Fruit fly (Drosophila melanogaster) whole organism, embryonic: ENCODE measurements around the gene mRpS31.

Source experiments
- ATbp ChIP-seq: fragments of 200-800 bp; sonication (Bioruptor generic); optimal IDR thresholded peaks from 2 replicates; lab custom pipeline; 2017; ENCODE audit warnings: missing biosample characterization, mild to moderate bottlenecking, missing genetic modification characterization, missing genetic modification reagents
- Antp ChIP-seq: fragments of 200-800 bp; sonication (Bioruptor generic); optimal IDR thresholded peaks from 3 replicates; lab custom pipeline; 2016; ENCODE audit warnings: missing biosample characterization, missing genetic modification characterization
- BEAF-32 ChIP-seq: fragments of 200-800 bp; sonication (Bioruptor generic); optimal IDR thresholded peaks from 3 replicates; lab custom pipeline; 2017; ENCODE audit warnings: missing biosample characterization, missing genetic modification characterization, mild to moderate bottlenecking, moderate library complexity, missing genetic modification reagents
- CG10321 ChIP-seq: fragments of 200-800 bp; sonication (Bioruptor generic); IDR thresholded peaks from 2 replicates; pipeline ENCODE4 v1.3.6; 2022; ENCODE audit warnings: missing biosample characterization, missing genetic modification characterization
- CG10462 ChIP-seq: fragments of 200-800 bp; sonication (Bioruptor generic); optimal IDR thresholded peaks from 2 replicates; lab custom pipeline; 2016; ENCODE audit warnings: missing biosample characterization, missing genetic modification characterization
- CG11456 ChIP-seq: fragments of 200-800 bp; sonication (Bioruptor generic); IDR thresholded peaks from 3 replicates; pipeline ENCODE4 v1.3.6; 2022; ENCODE audit warnings: missing biosample characterization, missing genetic modification characterization
- CG11504 ChIP-seq: fragments of 200-800 bp; sonication (Bioruptor generic); optimal IDR thresholded peaks from 3 replicates; lab custom pipeline; 2019; ENCODE audit warnings: missing biosample characterization, mild to moderate bottlenecking, missing genetic modification characterization, moderate library complexity
- CG13775 ChIP-seq: fragments of 200-800 bp; sonication (Bioruptor generic); optimal IDR thresholded peaks from 3 replicates; lab custom pipeline; 2017; ENCODE audit warnings: missing biosample characterization, mild to moderate bottlenecking, missing genetic modification characterization
- CG13894 ChIP-seq: fragments of 200-800 bp; sonication (Bioruptor generic); optimal IDR thresholded peaks from 3 replicates; lab custom pipeline; 2018; ENCODE audit warnings: missing biosample characterization, mild to moderate bottlenecking, missing genetic modification characterization, moderate library complexity
- CG30020 ChIP-seq: fragments of 200-800 bp; optimal IDR thresholded peaks from 2 replicates; lab custom pipeline; 2019; ENCODE audit warnings: missing biosample characterization, mild to moderate bottlenecking, missing genetic modification characterization, moderate library complexity
- CG31224 ChIP-seq: fragments of 200-800 bp; sonication (Bioruptor generic); IDR thresholded peaks from 2 replicates; pipeline ENCODE4 v1.3.6; 2022; ENCODE audit warnings: missing biosample characterization, missing genetic modification characterization
- CG42726 ChIP-seq: fragments of 200-800 bp; sonication (Bioruptor generic); IDR thresholded peaks from 2 replicates; pipeline ENCODE4 v1.3.6; 2022; ENCODE audit warnings: missing biosample characterization, missing genetic modification characterization; ENCODE audit not compliant: partially characterized antibody
- CG43689 ChIP-seq: fragments of 200-800 bp; sonication (Bioruptor generic); IDR thresholded peaks from 2 replicates; pipeline ENCODE4 v1.3.6; 2022; ENCODE audit warnings: missing biosample characterization, missing genetic modification characterization
- CG4820 ChIP-seq: fragments of 200-800 bp; sonication (Bioruptor generic); optimal IDR thresholded peaks from 3 replicates; lab custom pipeline; 2016; ENCODE audit warnings: missing biosample characterization, missing genetic modification characterization
- CG4854 ChIP-seq: fragments of 200-800 bp; sonication (Bioruptor generic); optimal IDR thresholded peaks from 2 replicates; lab custom pipeline; 2016; ENCODE audit warnings: missing biosample characterization, missing genetic modification characterization, inconsistent platforms
- CG5953 ChIP-seq: fragments of 200-800 bp; sonication (Bioruptor generic); IDR thresholded peaks from 2 replicates; pipeline ENCODE4 v1.3.6; 2022; ENCODE audit warnings: missing biosample characterization, missing genetic modification characterization
- CG6689 ChIP-seq: fragments of 200-800 bp; sonication (Bioruptor generic); IDR thresholded peaks from 2 replicates; pipeline ENCODE4 v1.3.6; 2022; ENCODE audit warnings: missing biosample characterization, missing genetic modification characterization
- CG6765 ChIP-seq: fragments of 200-800 bp; sonication (Bioruptor generic); optimal IDR thresholded peaks from 3 replicates; lab custom pipeline; 2017; ENCODE audit warnings: missing biosample characterization, mild to moderate bottlenecking, missing genetic modification characterization
- CG7556 ChIP-seq: fragments of 200-800 bp; sonication (Bioruptor generic); optimal IDR thresholded peaks from 2 replicates; lab custom pipeline; 2017; ENCODE audit warnings: missing biosample characterization, mild to moderate bottlenecking, missing genetic modification characterization
- CG8478 ChIP-seq: fragments of >200 bp; optimal IDR thresholded peaks from 2 replicates; lab custom pipeline; 2018
- CG9727 ChIP-seq: fragments of 200-800 bp; sonication (Bioruptor generic); optimal IDR thresholded peaks from 3 replicates; lab custom pipeline; 2017; ENCODE audit warnings: missing biosample characterization, mild to moderate bottlenecking, missing genetic modification characterization
- Dref ChIP-seq: fragments of 200-800 bp; sonication (Bioruptor generic); IDR thresholded peaks from 2 replicates; pipeline ENCODE4 v1.3.6; 2022; ENCODE audit warnings: missing biosample characterization, missing genetic modification characterization
- Ets65A ChIP-seq: fragments of 200-800 bp; sonication (Bioruptor generic); peaks from one replicate; lab custom pipeline; 2016; ENCODE audit warnings: missing biosample characterization, missing genetic modification characterization
- Fer1 ChIP-seq: fragments of 200-800 bp; sonication (Bioruptor generic); optimal IDR thresholded peaks from 2 replicates; lab custom pipeline; 2017; ENCODE audit warnings: missing biosample characterization, mild to moderate bottlenecking, missing genetic modification characterization
- H15 ChIP-seq: fragments of 200-800 bp; sonication (Bioruptor generic); IDR thresholded peaks from 3 replicates; pipeline ENCODE4 v1.3.6; 2022; ENCODE audit warnings: missing biosample characterization, missing genetic modification characterization
- HLHmδ ChIP-seq: fragments of 200-800 bp; sonication (Bioruptor generic); optimal IDR thresholded peaks from 2 replicates; lab custom pipeline; 2018; ENCODE audit warnings: missing biosample characterization, mild to moderate bottlenecking, missing genetic modification characterization, moderate library complexity
- Hey ChIP-seq: fragments of 200-800 bp; sonication (Bioruptor generic); optimal IDR thresholded peaks from 3 replicates; lab custom pipeline; 2018; ENCODE audit warnings: missing biosample characterization, mild to moderate bottlenecking, missing genetic modification characterization
- Jarid2 ChIP-seq: fragments of 200-800 bp; sonication (Bioruptor generic); optimal IDR thresholded peaks from 3 replicates; lab custom pipeline; 2017; ENCODE audit warnings: mild to moderate bottlenecking, missing biosample characterization, missing genetic modification reagents, missing genetic modification characterization
- MTF-1 ChIP-seq: fragments of 200-800 bp; sonication (Bioruptor generic); optimal IDR thresholded peaks from 2 replicates; lab custom pipeline; 2018; ENCODE audit warnings: missing biosample characterization, mild to moderate bottlenecking, missing genetic modification characterization, borderline replicate concordance
- Stat92E ChIP-seq, 3 experiments: fragments of >200 bp in 2 of 3; fragments of 200-800 bp in 1 of 3; sonication (Bioruptor generic) in 1 of 3; optimal IDR thresholded peaks; 2 replicates each; lab custom pipeline; 2017 to 2019; ENCODE audit warnings: missing biosample characterization in 3 of 3, missing genetic modification characterization in 3 of 3, mild to moderate bottlenecking in 1 of 3, moderate library complexity in 1 of 3
- ash1 ChIP-seq: fragments of 200-800 bp; sonication (Bioruptor generic); optimal IDR thresholded peaks from 2 replicates; lab custom pipeline; 2018; ENCODE audit warnings: missing biosample characterization, mild to moderate bottlenecking, missing genetic modification characterization
- br ChIP-seq: fragments of >200 bp; optimal IDR thresholded peaks from 2 replicates; lab custom pipeline; 2017
- crc ChIP-seq: fragments of 200-800 bp; sonication (Bioruptor generic); optimal IDR thresholded peaks from 2 replicates; lab custom pipeline; 2016; ENCODE audit warnings: missing biosample characterization, missing genetic modification characterization
- cwo ChIP-seq: fragments of 200-800 bp; sonication (Bioruptor generic); optimal IDR thresholded peaks from 3 replicates; lab custom pipeline; 2017; ENCODE audit warnings: missing biosample characterization, missing genetic modification characterization, mild to moderate bottlenecking, moderate library complexity, missing genetic modification reagents
- da ChIP-seq: fragments of 200-800 bp; sonication (Bioruptor generic); optimal IDR thresholded peaks from 2 replicates; lab custom pipeline; 2016; ENCODE audit warnings: missing biosample characterization, missing genetic modification characterization
- disco-r ChIP-seq: fragments of 200-800 bp; sonication (Bioruptor generic); optimal IDR thresholded peaks from 2 replicates; lab custom pipeline; 2016; ENCODE audit warnings: missing biosample characterization, missing genetic modification characterization
- dm ChIP-seq: fragments of 200-800 bp; sonication (Bioruptor generic); optimal IDR thresholded peaks from 3 replicates; lab custom pipeline; 2016; ENCODE audit warnings: missing biosample characterization, missing genetic modification characterization
- dmrt99B ChIP-seq: fragments of 200-800 bp; sonication (Bioruptor generic); optimal IDR thresholded peaks from 2 replicates; lab custom pipeline; 2018; ENCODE audit warnings: missing biosample characterization, mild to moderate bottlenecking, missing genetic modification characterization, moderate library complexity
- emc ChIP-seq: fragments of 200-800 bp; sonication (Bioruptor generic); optimal IDR thresholded peaks from 2 replicates; lab custom pipeline; 2016; ENCODE audit warnings: missing biosample characterization, missing genetic modification characterization
- gt ChIP-seq: fragments of 200-800 bp; sonication (Bioruptor generic); IDR thresholded peaks from 2 replicates; pipeline ENCODE4 v1.3.6; 2022; ENCODE audit warnings: missing biosample characterization, missing genetic modification characterization
- hkb ChIP-seq, 2 experiments: fragments of 200-800 bp in 1 of 2; fragments of >200 bp in 1 of 2; sonication (Bioruptor generic) in 1 of 2; IDR thresholded peaks in 1 of 2; optimal IDR thresholded peaks in 1 of 2; 2 replicates each; pipeline versions ENCODE4 v1.3.6 to Lab custom; 2017 to 2022; ENCODE audit warnings: missing biosample characterization in 1 of 2, missing genetic modification characterization in 1 of 2
- mirr ChIP-seq: fragments of 200-800 bp; sonication (Bioruptor generic); optimal IDR thresholded peaks from 3 replicates; lab custom pipeline; 2018; ENCODE audit warnings: missing biosample characterization, mild to moderate bottlenecking, missing genetic modification characterization
- nerfin-2 ChIP-seq: fragments of 200-800 bp; sonication (Bioruptor generic); IDR thresholded peaks from 2 replicates; pipeline ENCODE4 v1.3.6; 2022; ENCODE audit warnings: missing biosample characterization, missing genetic modification characterization; ENCODE audit not compliant: partially characterized antibody
- shn ChIP-seq: fragments of 200-800 bp; sonication (Bioruptor generic); optimal IDR thresholded peaks from 3 replicates; lab custom pipeline; 2016; ENCODE audit warnings: missing biosample characterization, missing genetic modification characterization
- slp2 ChIP-seq: fragments of 200-800 bp; sonication (Bioruptor generic); optimal IDR thresholded peaks from 2 replicates; lab custom pipeline; 2016; ENCODE audit warnings: missing biosample characterization, missing genetic modification characterization
- wdn ChIP-seq: fragments of 200-800 bp; sonication (Bioruptor generic); IDR thresholded peaks from 2 replicates; pipeline ENCODE4 v1.3.6; 2022; ENCODE audit warnings: missing biosample characterization, missing genetic modification characterization
- yki ChIP-seq: fragments of >200 bp; optimal IDR thresholded peaks from 3 replicates; lab custom pipeline; 2018
- zen ChIP-seq: fragments of 200-800 bp; sonication (Bioruptor generic); optimal IDR thresholded peaks from 3 replicates; lab custom pipeline; 2018; ENCODE audit warnings: missing biosample characterization, mild to moderate bottlenecking, missing genetic modification characterization, moderate library complexity
- zfh2 ChIP-seq: fragments of 200-800 bp; sonication (Bioruptor generic); optimal IDR thresholded peaks from 2 replicates; lab custom pipeline; 2016; ENCODE audit warnings: missing biosample characterization, missing genetic modification characterization

Gene mRpS31

dm6 chr3L:16026065-16026789 is 21.2 kb downstream of the mRpS31 start (continued):
- TF ChIP-seq nerfin-2 (GFP tag; lab: Robert Waterston, UW) = no peak
- TF ChIP-seq CG11504 (tag; lab: Kevin White, UChicago) = peak; percentile 40
- no peak for TF ChIP-seq CG31224 (GFP tag; lab: Robert Waterston, UW)
- peak; percentile 81 for TF ChIP-seq MTF-1 (GFP tag; lab: Kevin White, UChicago)
- peak; percentile 75 for TF ChIP-seq Jarid2
- TF ChIP-seq BEAF-32 (GFP tag; lab: Kevin White, UChicago) = no peak
- TF ChIP-seq CG8478 = no peak
- peak; percentile 38 for TF ChIP-seq CG4820 (GFP tag; lab: Kevin White, UChicago)
- peak; percentile 65 for TF ChIP-seq CG10321 (GFP tag; lab: Robert Waterston, UW)
- no peak for TF ChIP-seq Stat92E (GFP tag; optimal IDR thresholded peaks at IDR 0.05; lab: Kevin White, UChicago)
- TF ChIP-seq CG9727 (GFP tag; lab: Kevin White, UChicago) = peak; percentile 75
- TF ChIP-seq mirr (GFP tag; lab: Kevin White, UChicago) = peak; percentile 80
- TF ChIP-seq ash1 (GFP tag; lab: Kevin White, UChicago) = no peak
- peak; percentile 38 for TF ChIP-seq CG4854
- no peak for TF ChIP-seq hkb (optimal IDR thresholded peaks at IDR 0.05; lab: Kevin White, UChicago)
- TF ChIP-seq hkb (GFP tag; IDR thresholded peaks at IDR 0.05; lab: Robert Waterston, UW) = peak; percentile 56; the same call in 1 of the 2 replicates
- TF ChIP-seq zen (tag; lab: Kevin White, UChicago) = peak; percentile 8
- TF ChIP-seq CG5953 (GFP tag; lab: Robert Waterston, UW) = no peak; the same call in 1 of the 2 replicates
- peak; percentile 33 for TF ChIP-seq slp2 (GFP tag; lab: Kevin White, UChicago)
- peak; percentile 56 for TF ChIP-seq shn (GFP tag; lab: Kevin White, UChicago)
- TF ChIP-seq CG10462 (GFP tag; lab: Kevin White, UChicago) = no peak
- peak; percentile 36 for TF ChIP-seq CG7556 (GFP tag; lab: Kevin White, UChicago)
- TF ChIP-seq yki (lab: Kevin White, UChicago) = no peak
- TF ChIP-seq cwo (GFP tag; lab: Kevin White, UChicago) = peak; percentile 47
- TF ChIP-seq CG6765 (GFP tag; lab: Kevin White, UChicago) = peak; percentile 31
- no peak for TF ChIP-seq CG30020 (tag; lab: Kevin White, UChicago)
- TF ChIP-seq Dref (GFP tag; lab: Robert Waterston, UW) = no peak
- no peak for TF ChIP-seq emc (GFP tag; lab: Kevin White, UChicago)
- TF ChIP-seq CG42726 (GFP tag; lab: Robert Waterston, UW) = no peak
- TF ChIP-seq disco-r (GFP tag; lab: Kevin White, UChicago) = peak; percentile 27
- no peak for TF ChIP-seq gt (GFP tag; lab: Robert Waterston, UW)
- no peak for TF ChIP-seq br (lab: Kevin White, UChicago)
- TF ChIP-seq crc (GFP tag; lab: Kevin White, UChicago) = no peak
- peak; percentile 58; the same call in 2 of the 3 replicates for TF ChIP-seq H15 (GFP tag; lab: Robert Waterston, UW)
- peak; percentile 87 for TF ChIP-seq HLHmδ
- no peak for TF ChIP-seq zfh2 (GFP tag; lab: Kevin White, UChicago)
- peak; percentile 18 for TF ChIP-seq da (GFP tag; lab: Kevin White, UChicago)
- TF ChIP-seq Hey (tag; lab: Kevin White, UChicago) = peak; percentile 80
- peak; percentile 34 for TF ChIP-seq CG13775
- TF ChIP-seq CG6689 (GFP tag; lab: Robert Waterston, UW) = 0 out of 2 replicates have a peak, but pooled peaks have one; percentile 14
- peak; percentile 54 for TF ChIP-seq Fer1 (GFP tag; lab: Kevin White, UChicago)
- peak; percentile 28 for TF ChIP-seq dmrt99B
- TF ChIP-seq wdn = peak; percentile 40; the same call in 1 of the 2 replicates
- peak; percentile 71; the same call in 1 of the 3 replicates for TF ChIP-seq CG11456
- peak; percentile 45 for TF ChIP-seq dm (GFP tag; lab: Kevin White, UChicago)
- TF ChIP-seq CG43689 (GFP tag; lab: Robert Waterston, UW) = 0 out of 2 replicates have a peak, but pooled peaks have one; percentile 20
- peak; percentile 55 for TF ChIP-seq Antp
- TF ChIP-seq CG13894 (tag; lab: Kevin White, UChicago) = no peak
- TF ChIP-seq Ets65A (GFP tag; lab: Kevin White, UChicago) = peak; percentile 78
- peak; percentile 90 for TF ChIP-seq ATbp
